Fruit fly (Drosophila melanogaster): Measurements from ENCODE around the gene alphaCOP.

Gene alphaCOP

dm6 chr3L:1614465-1615084 is 30.4 kb downstream of the alphaCOP start:
- no peak for TF ChIP-seq Sin3A (optimal IDR thresholded peaks at IDR 0.05)

- TF ChIP-seq Sin3A (optimal IDR thresholded peaks at IDR 0.05), result no peak
- no peak for TF ChIP-seq psq (optimal IDR thresholded peaks at IDR 0.05)
- no peak for TF ChIP-seq Myc (optimal IDR thresholded peaks at IDR 0.05)
- no peak for TF ChIP-seq insv (optimal IDR thresholded peaks at IDR 0.05)
- no peak for TF ChIP-seq h (optimal IDR thresholded peaks at IDR 0.05)
- TF ChIP-seq ttk (optimal IDR thresholded peaks at IDR 0.05), result no peak
Observed at dm6 chr3L:1609611-1610010, 35.4 kb downstream of the alphaCOP start.

- TF ChIP-seq Myc (optimal IDR thresholded peaks at IDR 0.05) (no peak), Sin3A (optimal IDR thresholded peaks at IDR 0.05) (no peak), insv (optimal IDR thresholded peaks at IDR 0.05) (no peak), psq (optimal IDR thresholded peaks at IDR 0.05) (no peak), ttk (optimal IDR thresholded peaks at IDR 0.05) (no peak), h (optimal IDR thresholded peaks at IDR 0.05) (no peak)
Observed at dm6 chr3L:1602833-1603128, 42.2 kb downstream of the alphaCOP start, which contains the start of the genes CG18170 and CG33791. Gene CG18170 (plus strand): TSS chr3L:1602954. Gene CG33791 (plus strand): TSS chr3L:1602954.

- TF ChIP-seq insv (optimal IDR thresholded peaks at IDR 0.05), result no peak
- TF ChIP-seq ttk (optimal IDR thresholded peaks at IDR 0.05), result no peak
- TF ChIP-seq Myc (optimal IDR thresholded peaks at IDR 0.05), result no peak
- TF ChIP-seq psq (optimal IDR thresholded peaks at IDR 0.05), result no peak
- TF ChIP-seq h (optimal IDR thresholded peaks at IDR 0.05), result no peak
- TF ChIP-seq Sin3A (optimal IDR thresholded peaks at IDR 0.05), result no peak
Observed at dm6 chr3L:1602064-1602832, 42.8 kb downstream of the alphaCOP start, which contains the start of gene CG12104. Gene CG12104 (minus strand): TSS chr3L:1602674.

dm6 chr3L:1592822-1593452 is 52.1 kb downstream of the alphaCOP start:
- TF ChIP-seq psq (optimal IDR thresholded peaks at IDR 0.05) (no peak), Myc (optimal IDR thresholded peaks at IDR 0.05) (no peak), Sin3A (optimal IDR thresholded peaks at IDR 0.05) (no peak), ttk (optimal IDR thresholded peaks at IDR 0.05) (no peak)

dm6 chr3L:1591692-1592371 is 53.2 kb downstream of the alphaCOP start:
- no peak for TF ChIP-seq h (optimal IDR thresholded peaks at IDR 0.05)
- no peak for TF ChIP-seq insv (optimal IDR thresholded peaks at IDR 0.05)
- no peak for TF ChIP-seq Myc (optimal IDR thresholded peaks at IDR 0.05)
- no peak for TF ChIP-seq Sin3A (optimal IDR thresholded peaks at IDR 0.05)
- TF ChIP-seq ttk (optimal IDR thresholded peaks at IDR 0.05), result no peak
- no peak for TF ChIP-seq psq (optimal IDR thresholded peaks at IDR 0.05)

All from Kc167 (cell line).